Fruit fly (Drosophila melanogaster) whole organism, embryonic: ENCODE data around the gene CG13126.

Experiments
- Abd-B ChIP-seq: fragments of 200-800 bp; sonication (Bioruptor generic); optimal IDR thresholded peaks from 2 replicates; lab custom pipeline; 2018; ENCODE audit warnings: missing biosample characterization, mild to moderate bottlenecking, missing genetic modification characterization, moderate library complexity
- Ada2b ChIP-seq: fragments of 200-800 bp; sonication (Bioruptor generic); IDR thresholded peaks from 2 replicates; pipeline ENCODE4 v1.3.6; 2022; ENCODE audit warnings: missing biosample characterization, missing genetic modification characterization
- Adf1 ChIP-seq: fragments of 200-800 bp; sonication (Bioruptor generic); IDR thresholded peaks from 2 replicates; pipeline ENCODE4 v1.3.6; 2022; ENCODE audit warnings: missing biosample characterization, missing genetic modification characterization
- CG11456 ChIP-seq: fragments of 200-800 bp; sonication (Bioruptor generic); IDR thresholded peaks from 3 replicates; pipeline ENCODE4 v1.3.6; 2022; ENCODE audit warnings: missing biosample characterization, missing genetic modification characterization
- CG13296 ChIP-seq: fragments of 200-800 bp; sonication (Bioruptor generic); optimal IDR thresholded peaks from 3 replicates; lab custom pipeline; 2018; ENCODE audit warnings: missing biosample characterization, mild to moderate bottlenecking, missing genetic modification characterization
- CG14014 ChIP-seq: fragments of 200-800 bp; sonication (Bioruptor generic); IDR thresholded peaks from 2 replicates; pipeline ENCODE4 v1.3.6; 2022; ENCODE audit warnings: missing biosample characterization, missing genetic modification characterization
- CG14441 ChIP-seq: fragments of 200-800 bp; sonication (Bioruptor generic); IDR thresholded peaks from 2 replicates; pipeline ENCODE4 v1.3.6; 2022; ENCODE audit warnings: missing biosample characterization, missing genetic modification characterization
- CG15479 ChIP-seq: fragments of 200-800 bp; sonication (Bioruptor generic); optimal IDR thresholded peaks from 3 replicates; lab custom pipeline; 2019; ENCODE audit warnings: missing biosample characterization, mild to moderate bottlenecking, missing genetic modification characterization, moderate library complexity
- CG17359 ChIP-seq: fragments of 200-800 bp; sonication (Bioruptor generic); optimal IDR thresholded peaks from 3 replicates; lab custom pipeline; 2018; ENCODE audit warnings: missing biosample characterization, mild to moderate bottlenecking, missing genetic modification characterization, moderate library complexity
- CG17361 ChIP-seq: fragments of 200-800 bp; sonication (Bioruptor generic); IDR thresholded peaks from 3 replicates; pipeline ENCODE4 v1.3.6; 2022; ENCODE audit warnings: missing biosample characterization, missing genetic modification characterization
- CG6272 ChIP-seq: fragments of 200-800 bp; sonication (Bioruptor generic); IDR thresholded peaks from 2 replicates; pipeline ENCODE4 v1.3.6; 2022; ENCODE audit warnings: missing biosample characterization, missing genetic modification characterization
- Myb ChIP-seq: fragments of 200-800 bp; sonication (Bioruptor generic); optimal IDR thresholded peaks from 2 replicates; lab custom pipeline; 2016; ENCODE audit warnings: missing biosample characterization, missing genetic modification characterization
- Neu2 ChIP-seq: fragments of 200-800 bp; sonication (Bioruptor generic); optimal IDR thresholded peaks from 3 replicates; lab custom pipeline; 2016; ENCODE audit warnings: missing biosample characterization, missing genetic modification characterization, borderline replicate concordance
- Sox102F ChIP-seq: fragments of 200-800 bp; sonication (Bioruptor generic); optimal IDR thresholded peaks from 2 replicates; lab custom pipeline; 2018; ENCODE audit warnings: missing biosample characterization, mild to moderate bottlenecking, missing genetic modification characterization, moderate library complexity
- Stat92E ChIP-seq, 3 experiments: fragments of >200 bp in 2 of 3; fragments of 200-800 bp in 1 of 3; sonication (Bioruptor generic) in 1 of 3; optimal IDR thresholded peaks; 2 replicates each; lab custom pipeline; 2017 to 2019; ENCODE audit warnings: missing biosample characterization in 3 of 3, missing genetic modification characterization in 3 of 3, mild to moderate bottlenecking in 1 of 3, moderate library complexity in 1 of 3
- amos ChIP-seq: fragments of 200-800 bp; sonication (Bioruptor generic); IDR thresholded peaks from 2 replicates; pipeline ENCODE4 v1.3.6; 2022; ENCODE audit warnings: missing biosample characterization, missing genetic modification characterization; ENCODE audit not compliant: partially characterized antibody
- bcd ChIP-seq: fragments of 200-800 bp; sonication (Bioruptor generic); optimal IDR thresholded peaks from 2 replicates; lab custom pipeline; 2017; ENCODE audit warnings: missing biosample characterization, mild to moderate bottlenecking, missing genetic modification characterization
- gro ChIP-seq: fragments of 200-800 bp; sonication (Bioruptor generic); optimal IDR thresholded peaks from 2 replicates; lab custom pipeline; 2016; ENCODE audit warnings: missing biosample characterization, missing genetic modification characterization
- lbe ChIP-seq: fragments of 200-800 bp; sonication (Bioruptor generic); optimal IDR thresholded peaks from 2 replicates; lab custom pipeline; 2016; ENCODE audit warnings: missing biosample characterization, mild to moderate bottlenecking, missing genetic modification characterization
- mam ChIP-seq: fragments of 200-800 bp; sonication (Bioruptor generic); optimal IDR thresholded peaks from 3 replicates; lab custom pipeline; 2016; ENCODE audit warnings: missing biosample characterization, missing genetic modification characterization
- pros ChIP-seq: fragments of 200-800 bp; sonication (Bioruptor generic); optimal IDR thresholded peaks from 3 replicates; lab custom pipeline; 2019; ENCODE audit warnings: missing biosample characterization, mild to moderate bottlenecking, missing genetic modification characterization, moderate library complexity
- ro ChIP-seq: fragments of 200-800 bp; sonication (Bioruptor generic); IDR thresholded peaks from 2 replicates; pipeline ENCODE4 v1.3.6; 2022; ENCODE audit warnings: missing biosample characterization, missing genetic modification characterization
- vnd ChIP-seq: fragments of 200-800 bp; sonication (Bioruptor generic); IDR thresholded peaks from 3 replicates; pipeline ENCODE4 v1.3.6; 2022; ENCODE audit warnings: missing biosample characterization, missing genetic modification characterization; ENCODE audit not compliant: partially characterized antibody

The CG13126 gene

DNA sequence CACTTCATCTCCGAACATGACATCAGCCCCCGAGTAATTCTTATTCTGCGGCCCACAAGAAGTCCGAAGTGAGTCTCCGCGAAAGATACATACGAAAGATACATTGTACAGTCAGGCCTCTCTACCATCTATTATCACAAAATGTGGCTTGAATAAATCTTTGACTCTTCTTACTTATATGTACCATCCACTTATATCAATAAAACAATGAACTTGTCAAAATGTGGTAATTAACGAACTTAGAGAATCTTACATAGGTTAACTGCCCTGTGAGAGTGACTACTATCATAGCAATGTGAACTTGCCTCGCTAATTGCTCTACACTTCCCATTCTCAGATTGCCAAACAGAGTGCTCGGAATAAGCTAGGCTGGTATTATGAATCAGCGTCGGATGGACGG lies 47.3 kb downstream of the CG13126 start (continued):
- TF ChIP-seq CG6272 (GFP tag; lab: Robert Waterston, UW), result no peak
- no peak for TF ChIP-seq CG15479 (GFP tag; lab: Kevin White, UChicago)
- TF ChIP-seq mam (GFP tag; lab: Kevin White, UChicago), result no peak
- TF ChIP-seq CG11456 (GFP tag; lab: Robert Waterston, UW), result peak; percentile 55; the same call in 1 of the 3 replicates
- TF ChIP-seq, all 482 proteins: peak for 10

DNA sequence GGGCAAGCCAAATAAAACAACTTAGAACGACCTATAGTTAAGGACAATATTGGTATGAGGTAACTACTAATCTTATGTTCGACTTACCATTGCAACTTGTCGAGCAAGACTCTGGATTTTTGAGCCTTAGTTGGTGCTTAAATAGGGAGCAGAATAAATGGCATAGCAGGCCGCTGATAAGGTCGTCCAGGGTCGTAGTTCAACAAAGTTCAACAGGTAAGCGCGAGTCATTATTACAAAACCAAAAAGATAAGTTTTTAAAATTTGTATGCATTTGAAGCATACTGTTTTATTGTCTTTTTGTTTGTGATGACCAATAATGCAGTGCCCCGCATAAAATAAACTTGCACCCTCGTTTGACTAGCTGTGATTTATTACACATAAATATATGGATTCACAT lies 51.0 kb downstream of the CG13126 start, which contains the start of gene Muc30E:
Gene Muc30E (minus strand): TSS at position 101 of the 400 bp plus-strand sequence.
- no peak for TF ChIP-seq Abd-B (GFP tag; lab: Kevin White, UChicago)
- TF ChIP-seq CG13296 (GFP tag; lab: Kevin White, UChicago), result no peak
- no peak for TF ChIP-seq amos (GFP tag; lab: Robert Waterston, UW)
- no peak for TF ChIP-seq Sox102F (GFP tag; lab: Kevin White, UChicago)
- no peak for TF ChIP-seq CG17361 (GFP tag; lab: Robert Waterston, UW)
- no peak for TF ChIP-seq bcd
- TF ChIP-seq Stat92E (GFP tag; optimal IDR thresholded peaks at IDR 0.05; lab: Kevin White, UChicago), result no peak
- no peak for TF ChIP-seq Myb (GFP tag; lab: Kevin White, UChicago)
- TF ChIP-seq CG14014 (GFP tag; lab: Robert Waterston, UW), result no peak
- no peak for TF ChIP-seq lbe (GFP tag; lab: Kevin White, UChicago)
- no peak for TF ChIP-seq vnd (GFP tag; lab: Robert Waterston, UW)
- TF ChIP-seq ro (GFP tag; lab: Robert Waterston, UW), result no peak
- TF ChIP-seq gro, result no peak
- TF ChIP-seq Neu2 (GFP tag; lab: Kevin White, UChicago), result no peak
- no peak for TF ChIP-seq pros (GFP tag; lab: Kevin White, UChicago)
- TF ChIP-seq CG17359 (tag; lab: Kevin White, UChicago), result no peak
- no peak for TF ChIP-seq Adf1 (GFP tag; lab: Robert Waterston, UW)
- TF ChIP-seq CG14441 (GFP tag; lab: Robert Waterston, UW), result no peak
- TF ChIP-seq Ada2b (GFP tag; lab: Robert Waterston, UW), result no peak
